Worm (Caenorhabditis elegans) whole organism, L3 larva: ENCODE data around the gene Y77E11A.7.

Source experiments
- lin-15B ChIP-seq: fragments of 150-350 bp; optimal IDR thresholded peaks from 2 replicates; lab custom pipeline; 2014; ENCODE audit warnings: missing biosample characterization, missing genetic modification characterization
- skn-1 ChIP-seq: fragments of 150-350 bp; optimal IDR thresholded peaks from 2 replicates; lab custom pipeline; 2014; ENCODE audit warnings: missing biosample characterization, missing genetic modification characterization

DNA sequence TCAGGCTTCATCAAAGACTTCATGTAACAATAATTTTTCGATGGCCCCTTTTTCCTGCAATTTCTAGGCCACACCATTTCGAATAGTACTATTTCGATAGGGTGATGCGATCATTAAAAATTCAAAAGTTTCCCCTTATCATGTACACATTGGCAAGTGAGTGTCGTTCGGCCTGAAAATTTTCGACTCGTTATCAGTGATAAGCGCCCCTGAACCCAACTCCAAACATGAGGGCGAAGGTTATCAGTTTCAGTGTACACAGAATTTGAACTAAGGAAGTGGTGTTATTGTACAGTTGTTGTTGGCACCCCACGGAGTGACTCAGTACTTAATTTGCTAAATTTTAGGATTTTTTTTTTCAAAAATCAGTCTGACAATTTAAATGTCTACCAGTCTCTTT lies 40.7 kb downstream of the Y77E11A.7 start:
- TF ChIP-seq skn-1 (no peak), lin-15B (tag; lab: Kevin White, UChicago) (no peak)
